Worm (Caenorhabditis elegans) whole organism, mixed stage, embryonic: Measurements from ENCODE around the gene nlp-51.

Experiments used
- elt-1 ChIP-seq: sonication (generic microtip); optimal IDR thresholded peaks from 2 replicates; lab custom pipeline; 2017; ENCODE audit warnings: missing genetic modification characterization, mild to moderate bottlenecking, missing compliant biosample characterization, antibody characterized with exemption, moderate library complexity, borderline replicate concordance; ENCODE audit not compliant: insufficient read depth
- elt-3 ChIP-seq: fragments of 150-350 bp; optimal IDR thresholded peaks from 2 replicates; lab custom pipeline; 2014; ENCODE audit warnings: missing biosample characterization, missing genetic modification characterization
- snpc-4 ChIP-seq: fragments of 150-350 bp; optimal IDR thresholded peaks from 2 replicates; lab custom pipeline; 2014; ENCODE audit warnings: missing biosample characterization, missing genetic modification characterization
- ztf-11 ChIP-seq: fragments of 150-350 bp; optimal IDR thresholded peaks from 2 replicates; lab custom pipeline; 2014; ENCODE audit warnings: missing biosample characterization, missing genetic modification characterization

DNA sequence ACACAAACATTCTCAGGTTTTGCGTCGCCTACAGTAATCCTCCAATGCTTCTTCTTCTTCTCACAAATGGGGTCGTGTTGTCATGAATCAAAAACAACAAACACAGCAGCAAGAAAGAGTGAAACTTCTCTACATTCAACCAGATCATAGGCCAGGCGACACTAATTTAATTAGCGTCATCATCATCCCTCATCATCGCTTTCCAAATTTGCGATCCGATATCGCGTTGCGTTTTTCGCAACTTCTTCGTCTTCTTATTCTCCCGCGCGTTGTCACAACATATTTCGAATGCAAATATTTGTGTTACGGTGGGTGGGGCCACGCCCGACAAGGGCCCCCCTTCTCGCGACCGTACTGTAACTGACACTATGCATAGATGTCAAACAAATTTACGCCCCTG lies 33.0 kb downstream of the nlp-51 start:
- TF ChIP-seq elt-3 (no peak), elt-1 (no peak), snpc-4 (tag; lab: Kevin White, UChicago) (no peak), ztf-11 (no peak)
